Worm (Caenorhabditis elegans) whole organism, L4 larva: ENCODE measurements around the gene tab-1.

Experiments used
- F26F4.8 ChIP-seq: fragments of 200-800 bp; sonication (Bioruptor generic); conservative IDR thresholded peaks from 2 replicates; pipeline ENCODE4 v1.3.6; 2022; ENCODE audit warnings: missing genetic modification characterization, missing compliant biosample characterization
- Y75B8A.6 ChIP-seq: fragments of 200-800 bp; sonication (Bioruptor generic); IDR thresholded peaks from 2 replicates; pipeline ENCODE4 v1.3.6; 2022; ENCODE audit warnings: missing genetic modification reagents, missing genetic modification characterization, missing compliant biosample characterization
- arid-1 ChIP-seq: fragments of 200-800 bp; sonication (Bioruptor generic); conservative IDR thresholded peaks from 2 replicates; pipeline ENCODE4 v1.3.6; 2022; ENCODE audit warnings: missing genetic modification reagents, missing genetic modification characterization, missing compliant biosample characterization
- ceh-32 ChIP-seq: sonication (generic microtip); optimal IDR thresholded peaks from 2 replicates; lab custom pipeline; 2016; ENCODE audit warnings: mild to moderate bottlenecking, missing genetic modification characterization, missing compliant biosample characterization; ENCODE audit not compliant: poor library complexity
- ceh-44 ChIP-seq: fragments of 200-800 bp; sonication (Bioruptor generic); IDR thresholded peaks from 2 replicates; pipeline ENCODE4 v1.3.6; 2022; ENCODE audit warnings: missing genetic modification reagents, missing genetic modification characterization, missing compliant biosample characterization
- ceh-62 ChIP-seq: sonication (generic microtip); optimal IDR thresholded peaks from 2 replicates; lab custom pipeline; 2017; ENCODE audit warnings: missing biosample characterization, missing genetic modification characterization
- ceh-82 ChIP-seq: sonication (generic microtip); optimal IDR thresholded peaks from 2 replicates; lab custom pipeline; 2017; ENCODE audit warnings: missing biosample characterization, missing genetic modification characterization
- cey-2 ChIP-seq: sonication (generic microtip); optimal IDR thresholded peaks from 3 replicates; lab custom pipeline; 2017; ENCODE audit warnings: missing genetic modification characterization, mild to moderate bottlenecking, missing compliant biosample characterization, antibody characterized with exemption, borderline replicate concordance; ENCODE audit not compliant: insufficient read depth
- daf-12 ChIP-seq: fragments of 150-350 bp; optimal IDR thresholded peaks from 2 replicates; lab custom pipeline; 2014; ENCODE audit warnings: missing biosample characterization, missing genetic modification reagents, missing genetic modification characterization
- daf-16 ChIP-seq, 3 experiments: sonication (generic microtip); optimal IDR thresholded peaks; 2 replicates each; lab custom pipeline; 2016 to 2017; ENCODE audit warnings: missing genetic modification characterization in 3 of 3, missing genetic modification reagents in 3 of 3, mild to moderate bottlenecking in 2 of 3, missing compliant biosample characterization in 2 of 3, missing biosample characterization in 1 of 3, moderate library complexity in 1 of 3
- dmd-6 ChIP-seq: fragments of 200-800 bp; sonication (Bioruptor generic); IDR thresholded peaks from 2 replicates; pipeline ENCODE4 v1.3.6; 2022; ENCODE audit warnings: missing genetic modification reagents, missing genetic modification characterization, missing compliant biosample characterization
- dpl-1 ChIP-seq: fragments of 150-350 bp; optimal IDR thresholded peaks from 2 replicates; lab custom pipeline; 2014; ENCODE audit warnings: missing biosample characterization, missing genetic modification reagents, missing genetic modification characterization
- dve-1 ChIP-seq: sonication (generic microtip); optimal IDR thresholded peaks from 2 replicates; lab custom pipeline; 2017; ENCODE audit warnings: antibody characterized with exemption, mild to moderate bottlenecking, missing genetic modification characterization, missing compliant biosample characterization; ENCODE audit not compliant: insufficient read depth
- egl-27 ChIP-seq: sonication (generic microtip); optimal IDR thresholded peaks from 3 replicates; lab custom pipeline; 2017; ENCODE audit warnings: missing biosample characterization, missing genetic modification reagents, missing genetic modification characterization
- egl-43 ChIP-seq: fragments of 200-800 bp; sonication (Bioruptor generic); IDR thresholded peaks from 2 replicates; pipeline ENCODE4 v1.3.6; 2022; ENCODE audit warnings: missing genetic modification reagents, missing genetic modification characterization, missing compliant biosample characterization
- fkh-10 ChIP-seq: fragments of 150-350 bp; optimal IDR thresholded peaks from 2 replicates; lab custom pipeline; 2014; ENCODE audit warnings: missing biosample characterization, missing genetic modification reagents, missing genetic modification characterization
- hif-1 ChIP-seq, 2 experiments: sonication (generic microtip); optimal IDR thresholded peaks; 2 replicates each; lab custom pipeline; 2016 to 2017; ENCODE audit warnings: missing compliant biosample characterization in 2 of 2, missing genetic modification characterization in 2 of 2, missing genetic modification reagents in 2 of 2, missing genotype in 2 of 2, mild to moderate bottlenecking in 1 of 2
- hlh-11 ChIP-seq: fragments of 200-800 bp; sonication (Bioruptor generic); optimal IDR thresholded peaks from 2 replicates; lab custom pipeline; 2018; ENCODE audit warnings: mild to moderate bottlenecking, missing genetic modification characterization, missing compliant biosample characterization
- hlh-30 ChIP-seq: sonication (generic microtip); optimal IDR thresholded peaks from 2 replicates; lab custom pipeline; 2017; ENCODE audit warnings: antibody characterized with exemption, mild to moderate bottlenecking, missing genetic modification characterization, missing compliant biosample characterization; ENCODE audit not compliant: insufficient read depth
- lin-29 ChIP-seq: fragments of 200-800 bp; sonication (Bioruptor generic); IDR thresholded peaks from 2 replicates; pipeline ENCODE4 v1.3.6; 2022; ENCODE audit warnings: missing genetic modification reagents, missing genetic modification characterization, missing compliant biosample characterization
- lsy-2 ChIP-seq, 2 experiments: fragments of 150-350 bp in 1 of 2; sonication (generic microtip) in 1 of 2; optimal IDR thresholded peaks; 2 replicates each; lab custom pipeline; 2014 to 2017; ENCODE audit warnings: missing biosample characterization in 2 of 2, missing genetic modification characterization in 2 of 2
- mdl-1 ChIP-seq, 2 experiments: fragments of 150-350 bp in 1 of 2; sonication (generic microtip) in 1 of 2; optimal IDR thresholded peaks; 2 replicates each; lab custom pipeline; 2014 to 2017; ENCODE audit warnings: missing biosample characterization in 2 of 2, missing genetic modification characterization in 2 of 2
- mdt-29 ChIP-seq: fragments of 200-800 bp; sonication (Bioruptor generic); IDR thresholded peaks from 2 replicates; pipeline ENCODE4 v1.3.6; 2022; ENCODE audit warnings: missing genetic modification reagents, missing genetic modification characterization, missing compliant biosample characterization
- mxl-2 ChIP-seq: fragments of 200-800 bp; sonication (Bioruptor generic); conservative IDR thresholded peaks from 2 replicates; pipeline ENCODE4 v1.3.6; 2022; ENCODE audit warnings: missing genetic modification reagents, missing genetic modification characterization, missing compliant biosample characterization
- nhr-10 ChIP-seq: fragments of 150-350 bp; optimal IDR thresholded peaks from 2 replicates; lab custom pipeline; 2014; ENCODE audit warnings: missing biosample characterization, missing genetic modification characterization
- nhr-111 ChIP-seq: fragments of 200-800 bp; sonication (Bioruptor generic); optimal IDR thresholded peaks from 2 replicates; lab custom pipeline; 2018; ENCODE audit warnings: mild to moderate bottlenecking, missing genetic modification characterization, missing compliant biosample characterization
- nhr-25 ChIP-seq: sonication (generic microtip); optimal IDR thresholded peaks from 2 replicates; lab custom pipeline; 2017; ENCODE audit warnings: missing genetic modification characterization, mild to moderate bottlenecking, missing compliant biosample characterization, antibody characterized with exemption, moderate library complexity, borderline replicate concordance; ENCODE audit not compliant: insufficient read depth
- nhr-41 ChIP-seq: fragments of 200-800 bp; sonication (Bioruptor generic); IDR thresholded peaks from 2 replicates; pipeline ENCODE4 v1.3.6; 2022; ENCODE audit warnings: missing genetic modification reagents, missing genetic modification characterization, missing compliant biosample characterization
- nhr-6 ChIP-seq: fragments of 150-350 bp; optimal IDR thresholded peaks from 2 replicates; lab custom pipeline; 2014; ENCODE audit warnings: missing biosample characterization, missing genetic modification characterization
- nhr-77 ChIP-seq: fragments of 150-350 bp; optimal IDR thresholded peaks from 2 replicates; lab custom pipeline; 2014; ENCODE audit warnings: missing biosample characterization, missing genetic modification characterization
- pqm-1 ChIP-seq: sonication (generic microtip); optimal IDR thresholded peaks from 2 replicates; lab custom pipeline; 2017; ENCODE audit warnings: missing biosample characterization, missing genetic modification characterization
- rbr-2 ChIP-seq: sonication (generic microtip); optimal IDR thresholded peaks from 2 replicates; lab custom pipeline; 2016; ENCODE audit warnings: missing genotype, missing genetic modification characterization, missing compliant biosample characterization
- set-16 ChIP-seq: fragments of 200-800 bp; sonication (Bioruptor generic); IDR thresholded peaks from 2 replicates; pipeline ENCODE4 v1.3.6; 2022; ENCODE audit warnings: missing genetic modification reagents, missing genetic modification characterization, missing compliant biosample characterization
- spr-3 ChIP-seq: fragments of 200-800 bp; sonication (Bioruptor generic); optimal IDR thresholded peaks from 2 replicates; lab custom pipeline; 2018; ENCODE audit warnings: mild to moderate bottlenecking, missing genetic modification characterization, missing compliant biosample characterization
- tag-97 ChIP-seq: fragments of 200-800 bp; sonication (Bioruptor generic); IDR thresholded peaks from 2 replicates; pipeline ENCODE4 v1.3.6; 2022; ENCODE audit warnings: missing genetic modification characterization, missing compliant biosample characterization
- tra-1 ChIP-seq: fragments of 200-800 bp; sonication (Bioruptor generic); IDR thresholded peaks from 2 replicates; pipeline ENCODE4 v1.3.6; 2022; ENCODE audit warnings: missing genetic modification reagents, missing genetic modification characterization, missing compliant biosample characterization
- unc-130 ChIP-seq: sonication (generic microtip); optimal IDR thresholded peaks from 2 replicates; lab custom pipeline; 2016; ENCODE audit warnings: missing genetic modification reagents, missing genetic modification characterization, missing compliant biosample characterization
- unc-62 ChIP-seq, 3 experiments: fragments of 150-350 bp in 1 of 3; sonication (generic microtip); optimal IDR thresholded peaks in 2 of 3; peaks in 1 of 3; 1 replicate in 1 of 3; 2 replicates in 2 of 3; lab custom pipeline; 2014 to 2017; ENCODE audit warnings: missing biosample characterization in 3 of 3, missing genetic modification characterization in 3 of 3, missing genetic modification reagents in 3 of 3, missing genotype in 1 of 3
- zag-1 ChIP-seq: fragments of 150-350 bp; optimal IDR thresholded peaks from 2 replicates; lab custom pipeline; 2014; ENCODE audit warnings: missing biosample characterization, missing genetic modification characterization
- zip-2 ChIP-seq: fragments of 150-350 bp; optimal IDR thresholded peaks from 2 replicates; lab custom pipeline; 2014; ENCODE audit warnings: missing biosample characterization, missing genetic modification characterization

tab-1 gene

ce11 chrII:6776418-6777034 is 26.6 kb upstream of the tab-1 start, which contains the start of gene ssup-72 (continued):
- peak in 1 of 2 experiments; percentile 77 for TF ChIP-seq hif-1 (tag; optimal IDR thresholded peaks at IDR 0.05; lab: Kevin White, UChicago)

ce11 chrII:6779104-6779503 is 24.0 kb upstream of the tab-1 start, which contains the start of gene T13C2.7:
Gene T13C2.7 (plus strand): TSS chrII:6779404.
- no peak for TF ChIP-seq lin-29
- no peak for TF ChIP-seq hlh-11 (tag; lab: Kevin White, UChicago)
- TF ChIP-seq F26F4.8 (GFP tag; lab: Robert Waterston, UW) = no peak
- no peak for TF ChIP-seq nhr-111
- TF ChIP-seq rbr-2 = no peak
- no peak for TF ChIP-seq arid-1 (GFP tag; lab: Robert Waterston, UW)
- no peak for TF ChIP-seq egl-27 (tag; lab: Kevin White, UChicago)
- TF ChIP-seq cey-2 (tag; lab: Kevin White, UChicago) = no peak

- peak; percentile 59; the same call in 1 of the 2 replicates for TF ChIP-seq mdt-29 (GFP tag; lab: Robert Waterston, UW)
- no peak for TF ChIP-seq fkh-10 (GFP tag; lab: Kevin White, UChicago)
- TF ChIP-seq ceh-32 = no peak
- TF ChIP-seq spr-3 (GFP tag; lab: Kevin White, UChicago) = no peak
- no peak for TF ChIP-seq unc-130 (GFP tag; lab: Kevin White, UChicago)
- TF ChIP-seq daf-12 (tag; lab: Kevin White, UChicago) = no peak
- TF ChIP-seq dmd-6 = peak; percentile 46; the same call in 1 of the 2 replicates
- TF ChIP-seq daf-16 (GFP tag; optimal IDR thresholded peaks at IDR 0.05; lab: Kevin White, UChicago) = no peak
- TF ChIP-seq daf-16 (tag; optimal IDR thresholded peaks at IDR 0.05; lab: Kevin White, UChicago) = peak; percentile 89
- no peak for TF ChIP-seq nhr-41 (GFP tag; lab: Robert Waterston, UW)
- no peak for TF ChIP-seq nhr-10 (tag; lab: Kevin White, UChicago)
- peak; percentile 4 for TF ChIP-seq pqm-1
- TF ChIP-seq mdl-1 (tag; optimal IDR thresholded peaks at IDR 0.05; lab: Kevin White, UChicago) = no peak
- no peak for TF ChIP-seq ceh-62 (tag; lab: Kevin White, UChicago)
- no peak for TF ChIP-seq nhr-25 (tag; lab: Kevin White, UChicago)
- no peak for TF ChIP-seq hif-1 (tag; optimal IDR thresholded peaks at IDR 0.05; lab: Kevin White, UChicago)
- TF ChIP-seq ceh-44 (GFP tag; lab: Robert Waterston, UW) = no peak
- TF ChIP-seq hlh-30 (tag; lab: Kevin White, UChicago) = peak; percentile 18
- no peak for TF ChIP-seq zip-2 (tag; lab: Kevin White, UChicago)
- peak in 1 of 2 experiments; percentile 55 for TF ChIP-seq unc-62 (GFP tag; optimal IDR thresholded peaks at IDR 0.05 in 1 of 2; lab: Kevin White, UChicago)
- TF ChIP-seq unc-62 (tag; optimal IDR thresholded peaks at IDR 0.05; lab: Kevin White, UChicago) = no peak
- no peak for TF ChIP-seq egl-43
- TF ChIP-seq tag-97 (GFP tag; lab: Robert Waterston, UW) = no peak
- no peak for TF ChIP-seq dpl-1 (GFP tag; lab: Kevin White, UChicago)
- no peak for TF ChIP-seq set-16 (GFP tag; lab: Robert Waterston, UW)
- no peak for TF ChIP-seq cey-2 (tag; lab: Kevin White, UChicago)
- TF ChIP-seq hlh-11 (tag; lab: Kevin White, UChicago) = peak; percentile 60
- TF ChIP-seq lsy-2 (tag; optimal IDR thresholded peaks at IDR 0.05; lab: Kevin White, UChicago) = no peak
- TF ChIP-seq ceh-82 (tag; lab: Kevin White, UChicago) = no peak
- no peak for TF ChIP-seq nhr-6 (tag; lab: Kevin White, UChicago)
- TF ChIP-seq tra-1 (GFP tag; lab: Robert Waterston, UW) = 0 out of 2 replicates have a peak, but pooled peaks have one; percentile 17
- no peak for TF ChIP-seq mxl-2 (GFP tag; lab: Robert Waterston, UW)
- no peak for TF ChIP-seq zag-1 (tag; lab: Kevin White, UChicago)
- TF ChIP-seq nhr-77 (tag; lab: Kevin White, UChicago) = no peak
- no peak for TF ChIP-seq Y75B8A.6 (GFP tag; lab: Robert Waterston, UW)
- peak; percentile 31 for TF ChIP-seq dve-1 (tag; lab: Kevin White, UChicago)
Measured at ce11 chrII:6781231-6781630, 21.9 kb upstream of the tab-1 start.
